Fruit fly (Drosophila melanogaster) whole organism, prepupa: ENCODE measurements around the gene uif.

Source experiments
- CG10631 ChIP-seq: fragments of 200-800 bp; sonication (Bioruptor generic); optimal IDR thresholded peaks from 2 replicates; lab custom pipeline; 2016; ENCODE audit warnings: missing biosample characterization, missing genetic modification characterization
- CG10669 ChIP-seq: fragments of 200-800 bp; sonication (Bioruptor generic); optimal IDR thresholded peaks from 3 replicates; lab custom pipeline; 2018; ENCODE audit warnings: missing biosample characterization, mild to moderate bottlenecking, missing genetic modification characterization, moderate library complexity
- CG11294 ChIP-seq: fragments of 200-800 bp; sonication (Bioruptor generic); IDR thresholded peaks from 2 replicates; pipeline ENCODE4 v1.3.6; 2022; ENCODE audit warnings: missing biosample characterization, missing genetic modification characterization
- CG11762 ChIP-seq: fragments of 200-800 bp; sonication (Bioruptor generic); optimal IDR thresholded peaks from 3 replicates; lab custom pipeline; 2016; ENCODE audit warnings: missing biosample characterization, missing genetic modification characterization; ENCODE audit not compliant: insufficient read depth
- CG11902 ChIP-seq: fragments of 200-800 bp; sonication (Bioruptor generic); optimal IDR thresholded peaks from 3 replicates; lab custom pipeline; 2016; ENCODE audit warnings: missing biosample characterization, missing genetic modification characterization
- CG15336 ChIP-seq: fragments of 200-800 bp; sonication (Bioruptor generic); IDR thresholded peaks from 2 replicates; pipeline ENCODE4 v1.3.6; 2022; ENCODE audit warnings: missing biosample characterization, missing genetic modification characterization
- CG1621 ChIP-seq: fragments of 200-800 bp; sonication (Bioruptor generic); optimal IDR thresholded peaks from 3 replicates; lab custom pipeline; 2018; ENCODE audit warnings: missing biosample characterization, mild to moderate bottlenecking, missing genetic modification characterization
- CG16779 ChIP-seq: fragments of 200-800 bp; sonication (Bioruptor generic); optimal IDR thresholded peaks from 3 replicates; lab custom pipeline; 2017; ENCODE audit warnings: missing biosample characterization, mild to moderate bottlenecking, missing genetic modification characterization
- CG31627 ChIP-seq: fragments of 200-800 bp; sonication (Bioruptor generic); optimal IDR thresholded peaks from 3 replicates; lab custom pipeline; 2016; ENCODE audit warnings: missing biosample characterization, missing genetic modification characterization
- CG32006 ChIP-seq: fragments of 200-800 bp; sonication (Bioruptor generic); optimal IDR thresholded peaks from 3 replicates; lab custom pipeline; 2017; ENCODE audit warnings: missing biosample characterization, mild to moderate bottlenecking, missing genetic modification characterization
- CG34406 ChIP-seq: fragments of 200-800 bp; sonication (Bioruptor generic); optimal IDR thresholded peaks from 3 replicates; lab custom pipeline; 2016; ENCODE audit warnings: missing biosample characterization, missing genetic modification characterization
- CG4318 ChIP-seq: fragments of 200-800 bp; sonication (Bioruptor generic); optimal IDR thresholded peaks from 3 replicates; lab custom pipeline; 2017; ENCODE audit warnings: missing biosample characterization, mild to moderate bottlenecking, missing genetic modification characterization
- CG6163 ChIP-seq: fragments of 200-800 bp; sonication (Bioruptor generic); IDR thresholded peaks from 3 replicates; pipeline ENCODE4 v1.3.6; 2022; ENCODE audit warnings: missing biosample characterization, missing genetic modification characterization
- CG6276 ChIP-seq: fragments of 200-800 bp; sonication (Bioruptor generic); optimal IDR thresholded peaks from 2 replicates; lab custom pipeline; 2017; ENCODE audit warnings: missing biosample characterization, mild to moderate bottlenecking, missing genetic modification characterization
- CG6792 ChIP-seq: fragments of 200-800 bp; sonication (Bioruptor generic); optimal IDR thresholded peaks from 3 replicates; lab custom pipeline; 2016; ENCODE audit warnings: missing biosample characterization, missing genetic modification characterization
- CG6854 ChIP-seq: fragments of 200-800 bp; sonication (Bioruptor generic); optimal IDR thresholded peaks from 2 replicates; lab custom pipeline; 2017; ENCODE audit warnings: missing biosample characterization, mild to moderate bottlenecking, missing genetic modification characterization
- CG7368 ChIP-seq: fragments of 200-800 bp; sonication (Bioruptor generic); optimal IDR thresholded peaks from 3 replicates; lab custom pipeline; 2016; ENCODE audit warnings: missing biosample characterization, missing genetic modification characterization
- CG8319 ChIP-seq: fragments of 200-800 bp; sonication (Bioruptor generic); optimal IDR thresholded peaks from 3 replicates; lab custom pipeline; 2016; ENCODE audit warnings: missing biosample characterization, missing genetic modification characterization
- CG8632 ChIP-seq: fragments of 200-800 bp; sonication (Bioruptor generic); optimal IDR thresholded peaks from 3 replicates; lab custom pipeline; 2016; ENCODE audit warnings: missing biosample characterization, missing genetic modification characterization
- CG9139 ChIP-seq: fragments of 200-800 bp; sonication (Bioruptor generic); optimal IDR thresholded peaks from 3 replicates; lab custom pipeline; 2017; ENCODE audit warnings: missing biosample characterization, mild to moderate bottlenecking, missing genetic modification characterization
- Eip75B ChIP-seq: fragments of 200-800 bp; sonication (Bioruptor generic); optimal IDR thresholded peaks from 3 replicates; lab custom pipeline; 2016; ENCODE audit warnings: missing biosample characterization, missing genetic modification characterization
- Eip93F ChIP-seq: fragments of 200-800 bp; sonication (Bioruptor generic); optimal IDR thresholded peaks from 2 replicates; lab custom pipeline; 2016; ENCODE audit warnings: missing biosample characterization, mild to moderate bottlenecking, missing genetic modification characterization
- Ets21C ChIP-seq: fragments of 200-800 bp; sonication (Bioruptor generic); optimal IDR thresholded peaks from 3 replicates; lab custom pipeline; 2016; ENCODE audit warnings: missing biosample characterization, missing genetic modification characterization
- Ets96B ChIP-seq: fragments of 200-800 bp; optimal IDR thresholded peaks from 2 replicates; lab custom pipeline; 2019; ENCODE audit warnings: missing biosample characterization, mild to moderate bottlenecking, missing genetic modification characterization, moderate library complexity
- Hr38 ChIP-seq: sonication (Bioruptor generic); optimal IDR thresholded peaks from 2 replicates; lab custom pipeline; 2016; ENCODE audit warnings: missing biosample characterization, missing genetic modification characterization
- Hr39 ChIP-seq: fragments of 200-800 bp; sonication (Bioruptor generic); optimal IDR thresholded peaks from 2 replicates; lab custom pipeline; 2016; ENCODE audit warnings: missing biosample characterization, missing genetic modification characterization
- Hr4 ChIP-seq: fragments of 200-800 bp; sonication (Bioruptor generic); optimal IDR thresholded peaks from 3 replicates; lab custom pipeline; 2016; ENCODE audit warnings: missing biosample characterization, missing genetic modification characterization
- Lpt ChIP-seq: fragments of 200-800 bp; sonication (Bioruptor generic); optimal IDR thresholded peaks from 3 replicates; lab custom pipeline; 2016; ENCODE audit warnings: missing biosample characterization, missing genetic modification characterization
- Met ChIP-seq: fragments of 200-800 bp; sonication (Bioruptor generic); optimal IDR thresholded peaks from 3 replicates; lab custom pipeline; 2016; ENCODE audit warnings: missing biosample characterization, missing genetic modification characterization
- OdsH ChIP-seq: fragments of 200-800 bp; sonication (Bioruptor generic); optimal IDR thresholded peaks from 3 replicates; lab custom pipeline; 2016; ENCODE audit warnings: missing biosample characterization, missing genetic modification characterization
- Smox ChIP-seq: fragments of 200-800 bp; sonication (Bioruptor generic); optimal IDR thresholded peaks from 3 replicates; lab custom pipeline; 2016; ENCODE audit warnings: missing biosample characterization, missing genetic modification characterization
- Sox102F ChIP-seq: fragments of 200-800 bp; sonication (Bioruptor generic); optimal IDR thresholded peaks from 2 replicates; lab custom pipeline; 2016; ENCODE audit warnings: missing biosample characterization, mild to moderate bottlenecking, missing genetic modification characterization
- Sox14 ChIP-seq: fragments of 200-800 bp; sonication (Bioruptor generic); optimal IDR thresholded peaks from 3 replicates; lab custom pipeline; 2016; ENCODE audit warnings: missing biosample characterization, missing genetic modification characterization
- achi ChIP-seq: fragments of 200-800 bp; sonication (Bioruptor generic); optimal IDR thresholded peaks from 3 replicates; lab custom pipeline; 2016; ENCODE audit warnings: missing biosample characterization, missing genetic modification characterization
- acj6 ChIP-seq: fragments of 200-800 bp; sonication (Bioruptor generic); optimal IDR thresholded peaks from 3 replicates; lab custom pipeline; 2016; ENCODE audit warnings: missing biosample characterization, missing genetic modification characterization
- cyc ChIP-seq: fragments of 200-800 bp; sonication (Bioruptor generic); optimal IDR thresholded peaks from 3 replicates; lab custom pipeline; 2016; ENCODE audit warnings: missing biosample characterization, missing genetic modification characterization
- dsx ChIP-seq: fragments of 200-800 bp; optimal IDR thresholded peaks from 3 replicates; lab custom pipeline; 2019; ENCODE audit warnings: missing biosample characterization, mild to moderate bottlenecking, missing genetic modification characterization, moderate library complexity; ENCODE audit not compliant: poor library complexity, severe bottlenecking
- eg ChIP-seq: fragments of 200-800 bp; sonication (Bioruptor generic); IDR thresholded peaks from 3 replicates; pipeline ENCODE4 v1.3.6; 2022; ENCODE audit warnings: missing biosample characterization, missing genetic modification characterization
- esn ChIP-seq: fragments of 200-800 bp; sonication (Bioruptor generic); optimal IDR thresholded peaks from 2 replicates; lab custom pipeline; 2016; ENCODE audit warnings: missing biosample characterization, mild to moderate bottlenecking, missing genetic modification characterization, moderate library complexity
- fd59A ChIP-seq: fragments of 200-800 bp; sonication (Bioruptor generic); optimal IDR thresholded peaks from 2 replicates; lab custom pipeline; 2017; ENCODE audit warnings: missing biosample characterization, mild to moderate bottlenecking, missing genetic modification characterization, missing genetic modification reagents
- fd85E ChIP-seq: fragments of 200-800 bp; sonication (Bioruptor generic); optimal IDR thresholded peaks from 3 replicates; lab custom pipeline; 2016; ENCODE audit warnings: missing biosample characterization, missing genetic modification characterization
- fkh ChIP-seq: fragments of 200-800 bp; sonication (Bioruptor generic); optimal IDR thresholded peaks from 3 replicates; lab custom pipeline; 2017; ENCODE audit warnings: missing biosample characterization, mild to moderate bottlenecking, missing genetic modification characterization, moderate library complexity
- lz ChIP-seq: fragments of 200-800 bp; sonication (Bioruptor generic); optimal IDR thresholded peaks from 3 replicates; lab custom pipeline; 2016; ENCODE audit warnings: missing biosample characterization, missing genetic modification characterization
- net ChIP-seq: fragments of 200-800 bp; sonication (Bioruptor generic); optimal IDR thresholded peaks from 3 replicates; lab custom pipeline; 2016; ENCODE audit warnings: missing biosample characterization, missing genetic modification characterization
- pdm3 ChIP-seq: fragments of 200-800 bp; sonication (Bioruptor generic); optimal IDR thresholded peaks from 3 replicates; lab custom pipeline; 2016; ENCODE audit warnings: missing biosample characterization, missing genetic modification characterization
- salr ChIP-seq, 2 experiments: fragments of 200-800 bp; sonication (Bioruptor generic); optimal IDR thresholded peaks; 3 replicates each; lab custom pipeline; 2016 to 2018; ENCODE audit warnings: missing biosample characterization in 2 of 2, missing genetic modification characterization in 2 of 2, mild to moderate bottlenecking in 1 of 2
- spab ChIP-seq: fragments of 200-800 bp; sonication (Bioruptor generic); optimal IDR thresholded peaks from 2 replicates; lab custom pipeline; 2017; ENCODE audit warnings: missing biosample characterization, mild to moderate bottlenecking, missing genetic modification characterization, missing genetic modification reagents
- ss ChIP-seq, 2 experiments: fragments of 200-800 bp; sonication (Bioruptor generic); optimal IDR thresholded peaks; 2 replicates in 1 of 2; 3 replicates in 1 of 2; lab custom pipeline; 2017 to 2018; ENCODE audit warnings: mild to moderate bottlenecking in 2 of 2, missing biosample characterization in 2 of 2, missing genetic modification characterization in 2 of 2, moderate library complexity in 1 of 2
- svp ChIP-seq: fragments of 200-800 bp; sonication (Bioruptor generic); peaks from one replicate; lab custom pipeline; 2016; ENCODE audit warnings: missing biosample characterization, missing genetic modification characterization

Gene uif

DNA sequence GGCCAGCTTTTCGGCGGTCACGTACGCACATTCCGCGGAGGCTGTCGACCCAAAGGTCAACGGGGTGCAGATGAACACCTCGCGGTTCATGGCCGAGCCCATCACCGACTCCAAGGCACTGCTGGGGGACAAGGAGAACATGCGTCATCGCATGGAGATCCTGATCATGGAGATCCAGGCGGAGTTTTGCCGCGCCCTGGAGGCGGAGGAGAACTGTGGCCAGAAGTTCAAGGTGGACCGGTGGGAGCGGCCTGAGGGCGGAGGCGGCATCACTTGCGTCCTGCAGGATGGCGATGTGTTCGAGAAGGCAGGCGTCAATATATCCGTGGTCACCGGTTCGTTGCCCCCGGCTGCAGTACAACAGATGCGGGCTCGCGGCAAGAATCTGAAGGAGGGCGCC is 45.5 kb downstream of the uif start:
- TF ChIP-seq fd59A (GFP tag; lab: Kevin White, UChicago) (no peak), fd85E (GFP tag; lab: Kevin White, UChicago) (no peak), CG10631 (no peak), CG16779 (tag; lab: Kevin White, UChicago) (no peak), CG10669 (GFP tag; lab: Kevin White, UChicago) (no peak), CG15336 (GFP tag; lab: Robert Waterston, UW) (no peak), Ets96B (no peak), CG8319 (GFP tag; lab: Kevin White, UChicago) (no peak), acj6 (GFP tag; lab: Kevin White, UChicago) (no peak), CG6792 (GFP tag; lab: Kevin White, UChicago) (no peak)

DNA sequence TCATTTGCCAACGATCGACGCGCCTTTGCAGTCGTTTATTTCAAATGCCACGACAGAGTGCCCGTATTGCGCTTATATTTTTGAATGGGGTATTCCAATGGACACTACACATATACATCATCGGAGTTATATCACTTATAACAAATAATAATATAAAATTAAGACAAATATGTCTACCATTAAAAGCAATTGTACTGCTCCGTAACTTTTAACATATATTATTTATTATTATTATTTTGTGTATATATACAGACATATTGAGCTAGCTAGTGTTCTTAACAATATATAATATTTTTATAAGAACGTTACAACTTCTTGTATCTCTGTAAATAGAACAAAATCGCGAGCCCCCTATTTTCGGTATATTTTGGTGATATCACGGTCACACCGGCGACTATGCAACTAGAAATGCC is 46.1 kb downstream of the uif start, which contains the start of the genes sip2 and Coprox:
Gene sip2, minus strand, starts transcription at position 53 of the 413 bp plus-strand sequence.
Gene Coprox, plus strand, starts transcription at position 400 of the 413 bp plus-strand sequence.
- TF ChIP-seq esn (GFP tag; lab: Kevin White, UChicago) (peak; percentile 58), CG6854 (no peak), cyc (GFP tag; lab: Kevin White, UChicago) (peak; percentile 34), Sox102F (no peak), ss (GFP tag; optimal IDR thresholded peaks at IDR 0.05; lab: Kevin White, UChicago) (no peak), CG16779 (tag; lab: Kevin White, UChicago) (no peak), CG8632 (GFP tag; lab: Kevin White, UChicago) (no peak), CG4318 (GFP tag; lab: Kevin White, UChicago) (no peak), eg (GFP tag; lab: Robert Waterston, UW) (peak; percentile 77), CG6163 (GFP tag; lab: Robert Waterston, UW) (peak; percentile 48; the same call in 1 of the 3 replicates), CG6276 (GFP tag; lab: Kevin White, UChicago) (no peak), Hr4 (no peak), svp (GFP tag; lab: Kevin White, UChicago) (no peak), CG11762 (GFP tag; lab: Kevin White, UChicago) (no peak), Ets96B (no peak), fkh (GFP tag; lab: Kevin White, UChicago) (peak; percentile 83), fd59A (GFP tag; lab: Kevin White, UChicago) (no peak), lz (GFP tag; lab: Kevin White, UChicago) (peak; percentile 15), CG31627 (peak; percentile 5), salr (GFP tag; optimal IDR thresholded peaks at IDR 0.05; lab: Kevin White, UChicago) (no peak), CG10669 (GFP tag; lab: Kevin White, UChicago) (no peak), Met (GFP tag; lab: Kevin White, UChicago) (no peak), CG9139 (GFP tag; lab: Kevin White, UChicago) (no peak), Eip75B (GFP tag; lab: Kevin White, UChicago) (no peak), CG34406 (no peak), CG7368 (no peak), CG11294 (GFP tag; lab: Robert Waterston, UW) (no peak), fd85E (GFP tag; lab: Kevin White, UChicago) (no peak), CG11902 (GFP tag; lab: Kevin White, UChicago) (no peak), Hr39 (GFP tag; lab: Kevin White, UChicago) (no peak), CG8319 (GFP tag; lab: Kevin White, UChicago) (no peak), net (no peak), CG1621 (no peak), spab (GFP tag; lab: Kevin White, UChicago) (no peak), dsx (peak; percentile 70), Ets21C (GFP tag; lab: Kevin White, UChicago) (no peak), CG32006 (GFP tag; lab: Kevin White, UChicago) (no peak), Hr38 (GFP tag; lab: Kevin White, UChicago) (no peak), Smox (GFP tag; lab: Kevin White, UChicago) (no peak), Sox14 (GFP tag; lab: Kevin White, UChicago) (no peak), CG15336 (GFP tag; lab: Robert Waterston, UW) (no peak; the same call in 1 of the 2 replicates), acj6 (GFP tag; lab: Kevin White, UChicago) (no peak), Eip93F (peak; percentile 13), Lpt (no peak), OdsH (no peak), pdm3 (GFP tag; lab: Kevin White, UChicago) (no peak), achi (GFP tag; lab: Kevin White, UChicago) (no peak)
